Fruit fly (Drosophila melanogaster): ENCODE results near the gene CG3618.

- no peak for TF ChIP-seq CG8478 (optimal IDR thresholded peaks at IDR 0.05)
- no peak for TF ChIP-seq CTCF (optimal IDR thresholded peaks at IDR 0.05)
Measured at dm6 chr3L:20837831-20838301, 22.0 kb upstream of the CG3618 start.

All from S2 (cell line).